Worm (Caenorhabditis elegans): Measurements from ENCODE around the gene K09E3.2.

K09E3.2 gene

ce11 chrX:17110555-17110954, 6.9 kb upstream of the K09E3.2 start, which contains the start of gene lido-5:
Gene lido-5 (minus strand): TSS chrX:17110655.
- TF ChIP-seq flt-1 (GFP tag; IDR thresholded peaks at IDR 0.05) = no peak
- TF ChIP-seq klf-2 (GFP tag; conservative IDR thresholded peaks at IDR 0.05) = no peak
- TF ChIP-seq ref-1 (GFP tag; conservative IDR thresholded peaks at IDR 0.05) = no peak
- TF ChIP-seq ztf-29 (GFP tag; IDR thresholded peaks at IDR 0.05) = no peak
- TF ChIP-seq cog-1 (tag; optimal IDR thresholded peaks at IDR 0.05) = no peak
- no peak for TF ChIP-seq ztf-23 (GFP tag; IDR thresholded peaks at IDR 0.05)
- TF ChIP-seq tab-1 (GFP tag; IDR thresholded peaks at IDR 0.05) = no peak
- no peak for TF ChIP-seq med-1 (GFP tag; optimal IDR thresholded peaks at IDR 0.05; ENCODE audit: insufficient read depth)

- TF ChIP-seq T22C8.4 (GFP tag; IDR thresholded peaks at IDR 0.05) (no peak), klf-2 (GFP tag; conservative IDR thresholded peaks at IDR 0.05) (no peak), ztf-29 (GFP tag; IDR thresholded peaks at IDR 0.05) (no peak), flt-1 (GFP tag; IDR thresholded peaks at IDR 0.05) (no peak), ztf-23 (GFP tag; IDR thresholded peaks at IDR 0.05) (no peak), ref-1 (GFP tag; conservative IDR thresholded peaks at IDR 0.05) (no peak)
Measured at ce11 chrX:17115089-17115488, 2.4 kb upstream of the K09E3.2 start, which contains the start of gene lido-6. Gene lido-6 (minus strand): TSS chrX:17115189.

DNA sequence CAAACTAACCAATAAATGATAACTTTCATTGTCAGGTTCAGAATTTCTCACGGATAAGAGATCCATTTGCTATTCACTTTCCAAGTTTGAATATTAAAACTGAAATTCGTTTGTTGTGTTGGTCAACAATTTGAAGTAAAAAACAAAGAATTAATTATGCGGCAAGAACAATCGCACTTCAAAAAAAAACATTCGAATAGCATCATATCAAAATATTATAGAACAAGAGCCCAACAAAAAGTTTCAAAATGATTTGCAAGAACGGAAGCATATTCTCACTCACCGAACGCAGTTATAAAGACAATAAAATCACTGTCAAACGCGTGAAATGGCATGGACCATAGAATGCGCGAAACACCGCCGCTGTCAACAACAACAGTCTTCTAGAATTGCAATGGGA, 17.0 kb downstream of the K09E3.2 start, which contains the start of gene K09E3.7:
TSS of gene K09E3.7 (minus strand) at position 101 of the 400 bp plus-strand sequence.
- TF ChIP-seq ref-1 (GFP tag; conservative IDR thresholded peaks at IDR 0.05) (no peak), flt-1 (GFP tag; IDR thresholded peaks at IDR 0.05) (no peak), ztf-29 (GFP tag; IDR thresholded peaks at IDR 0.05) (no peak), tab-1 (GFP tag; IDR thresholded peaks at IDR 0.05) (no peak), T22C8.4 (GFP tag; IDR thresholded peaks at IDR 0.05) (no peak), cog-1 (tag; optimal IDR thresholded peaks at IDR 0.05) (no peak), klf-2 (GFP tag; conservative IDR thresholded peaks at IDR 0.05) (no peak), med-1 (GFP tag; optimal IDR thresholded peaks at IDR 0.05; ENCODE audit: insufficient read depth) (no peak), ztf-23 (GFP tag; IDR thresholded peaks at IDR 0.05) (no peak)

- TF ChIP-seq ref-1 (GFP tag; conservative IDR thresholded peaks at IDR 0.05) = no peak
- no peak for TF ChIP-seq flt-1 (GFP tag; IDR thresholded peaks at IDR 0.05)
- no peak for TF ChIP-seq T22C8.4 (GFP tag; IDR thresholded peaks at IDR 0.05)
- TF ChIP-seq tab-1 (GFP tag; IDR thresholded peaks at IDR 0.05) = no peak
- no peak for TF ChIP-seq ztf-29 (GFP tag; IDR thresholded peaks at IDR 0.05)
- no peak for TF ChIP-seq ztf-23 (GFP tag; IDR thresholded peaks at IDR 0.05)
- TF ChIP-seq med-1 (GFP tag; optimal IDR thresholded peaks at IDR 0.05; ENCODE audit: insufficient read depth) = no peak
- TF ChIP-seq cog-1 (tag; optimal IDR thresholded peaks at IDR 0.05) = no peak
- TF ChIP-seq klf-2 (GFP tag; conservative IDR thresholded peaks at IDR 0.05) = no peak
Measured at ce11 chrX:17135704-17136103, 18.2 kb downstream of the K09E3.2 start.

- TF ChIP-seq med-1 (GFP tag; optimal IDR thresholded peaks at IDR 0.05; ENCODE audit: insufficient read depth) (no peak), tab-1 (GFP tag; IDR thresholded peaks at IDR 0.05) (no peak), ztf-23 (GFP tag; IDR thresholded peaks at IDR 0.05) (no peak), flt-1 (GFP tag; IDR thresholded peaks at IDR 0.05) (no peak), cog-1 (tag; optimal IDR thresholded peaks at IDR 0.05) (no peak), klf-2 (GFP tag; conservative IDR thresholded peaks at IDR 0.05) (no peak), ref-1 (GFP tag; conservative IDR thresholded peaks at IDR 0.05) (no peak), ztf-29 (GFP tag; IDR thresholded peaks at IDR 0.05) (no peak), T22C8.4 (GFP tag; IDR thresholded peaks at IDR 0.05) (no peak)
Measured at ce11 chrX:17138060-17138557, 20.6 kb downstream of the K09E3.2 start, which contains the start of gene cnp-3. Gene cnp-3 (minus strand): TSS chrX:17138110.

DNA sequence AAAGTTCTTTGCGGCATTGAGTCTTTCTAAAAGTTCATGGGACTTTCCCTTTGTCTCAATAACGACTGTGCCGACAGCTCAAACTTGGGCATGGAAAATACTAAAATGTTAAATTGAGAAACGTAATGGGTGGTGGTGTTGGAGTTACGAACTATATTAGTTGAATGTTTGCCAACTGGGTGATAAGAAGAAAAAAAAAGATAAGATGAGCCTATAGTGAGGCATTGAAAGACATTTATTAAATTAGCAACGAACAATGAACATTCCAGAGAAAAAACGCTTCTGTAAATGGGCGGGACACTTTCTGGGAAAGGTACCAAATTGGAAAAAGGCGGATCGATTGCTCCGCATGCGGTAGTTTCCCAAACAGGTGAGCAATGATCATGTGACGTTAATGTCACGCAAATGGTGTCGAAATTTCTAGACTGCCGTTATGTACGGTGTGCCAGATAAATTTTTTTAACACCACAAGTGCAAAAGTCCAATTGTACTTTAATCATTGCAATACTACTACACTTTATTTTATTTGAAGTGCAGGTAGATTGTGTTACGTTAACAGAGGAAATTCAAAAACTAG, 21.8 kb downstream of the K09E3.2 start:
- TF ChIP-seq flt-1 (GFP tag; IDR thresholded peaks at IDR 0.05) (no peak), ztf-23 (GFP tag; IDR thresholded peaks at IDR 0.05) (no peak), cog-1 (tag; optimal IDR thresholded peaks at IDR 0.05) (no peak), klf-2 (GFP tag; conservative IDR thresholded peaks at IDR 0.05) (no peak), ztf-29 (GFP tag; IDR thresholded peaks at IDR 0.05) (no peak), med-1 (GFP tag; optimal IDR thresholded peaks at IDR 0.05; ENCODE audit: insufficient read depth) (no peak), tab-1 (GFP tag; IDR thresholded peaks at IDR 0.05) (no peak), T22C8.4 (GFP tag; IDR thresholded peaks at IDR 0.05) (no peak), ref-1 (GFP tag; conservative IDR thresholded peaks at IDR 0.05) (no peak)

- no peak for TF ChIP-seq ref-1 (GFP tag; conservative IDR thresholded peaks at IDR 0.05)
- TF ChIP-seq tab-1 (GFP tag; IDR thresholded peaks at IDR 0.05) = no peak
- no peak for TF ChIP-seq med-1 (GFP tag; optimal IDR thresholded peaks at IDR 0.05; ENCODE audit: insufficient read depth)
Measured at ce11 chrX:17140447-17140846, 23.0 kb downstream of the K09E3.2 start.

ce11 chrX:17146545-17146944, 29.1 kb downstream of the K09E3.2 start:
- TF ChIP-seq klf-2 (GFP tag; conservative IDR thresholded peaks at IDR 0.05) (no peak), med-1 (GFP tag; optimal IDR thresholded peaks at IDR 0.05; ENCODE audit: insufficient read depth) (no peak), tab-1 (GFP tag; IDR thresholded peaks at IDR 0.05) (no peak), cog-1 (tag; optimal IDR thresholded peaks at IDR 0.05) (no peak), ref-1 (GFP tag; conservative IDR thresholded peaks at IDR 0.05) (no peak), T22C8.4 (GFP tag; IDR thresholded peaks at IDR 0.05) (no peak), flt-1 (GFP tag; IDR thresholded peaks at IDR 0.05) (no peak), ztf-23 (GFP tag; IDR thresholded peaks at IDR 0.05) (no peak), ztf-29 (GFP tag; IDR thresholded peaks at IDR 0.05) (no peak)

DNA sequence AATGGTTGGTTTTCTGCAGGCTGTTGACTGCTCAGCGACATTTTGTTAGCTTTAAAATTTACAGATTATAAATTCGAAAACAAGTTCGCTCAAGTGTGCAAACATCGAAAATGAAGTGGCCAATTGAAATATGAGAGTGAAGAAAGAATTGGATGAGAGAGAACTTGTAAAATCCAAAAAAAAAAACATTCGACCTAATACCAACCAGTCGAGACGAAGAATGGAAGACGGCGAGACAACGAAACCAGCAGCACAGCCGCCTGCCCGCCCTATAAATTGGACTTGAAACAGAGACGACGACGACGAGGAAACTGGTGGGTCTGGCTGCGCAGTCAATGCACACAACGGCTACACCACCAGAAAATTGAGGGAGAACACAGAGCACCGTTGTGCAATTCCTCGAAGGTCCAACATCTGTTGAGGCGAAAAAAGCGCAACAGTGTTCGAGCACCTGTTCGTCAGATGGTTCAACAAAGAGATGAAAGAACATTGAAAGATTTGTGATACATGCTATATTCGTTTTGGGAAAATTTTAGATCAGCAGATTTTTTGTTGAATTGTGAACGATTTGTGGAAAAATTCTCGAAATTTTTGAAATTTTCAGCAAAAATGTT, 32.5 kb downstream of the K09E3.2 start, which contains the start of gene T23C6.4:
TSS of gene T23C6.4 (minus strand) at position 51 of the 614 bp plus-strand sequence.
- TF ChIP-seq cog-1 (tag; optimal IDR thresholded peaks at IDR 0.05) (no peak), ztf-23 (GFP tag; IDR thresholded peaks at IDR 0.05) (0 out of 2 replicates have a peak, but pooled peaks have one; percentile 38), T22C8.4 (GFP tag; IDR thresholded peaks at IDR 0.05) (no peak), ref-1 (GFP tag; conservative IDR thresholded peaks at IDR 0.05) (no peak), flt-1 (GFP tag; IDR thresholded peaks at IDR 0.05) (no peak)
